Worm (Caenorhabditis elegans) whole organism, L3 larva: ENCODE measurements around the gene dgn-2.

Experiments
- ceh-16 ChIP-seq: sonication (generic microtip); optimal IDR thresholded peaks from 2 replicates; lab custom pipeline; 2017; ENCODE audit warnings: missing biosample characterization, missing genetic modification characterization
- egl-27 ChIP-seq: sonication (generic microtip); optimal IDR thresholded peaks from 4 replicates; lab custom pipeline; 2017; ENCODE audit warnings: missing biosample characterization, missing genetic modification reagents, missing genetic modification characterization
- lin-39 ChIP-seq: fragments of 150-350 bp; optimal IDR thresholded peaks from 2 replicates; lab custom pipeline; 2018; ENCODE audit warnings: missing biosample characterization, missing genetic modification reagents, missing genetic modification characterization
- nhr-12 ChIP-seq: fragments of 150-350 bp; optimal IDR thresholded peaks from 2 replicates; lab custom pipeline; 2014; ENCODE audit warnings: missing biosample characterization, missing genetic modification characterization
- nhr-23 ChIP-seq: fragments of 150-350 bp; optimal IDR thresholded peaks from 2 replicates; lab custom pipeline; 2014; ENCODE audit warnings: missing biosample characterization, missing genetic modification reagents, missing genetic modification characterization
- nhr-77 ChIP-seq: fragments of 150-350 bp; optimal IDR thresholded peaks from 2 replicates; lab custom pipeline; 2014; ENCODE audit warnings: missing biosample characterization, missing genetic modification characterization
- pha-4 ChIP-seq: fragments of 150-350 bp; optimal IDR thresholded peaks from 2 replicates; lab custom pipeline; 2014; ENCODE audit warnings: missing biosample characterization, missing genetic modification reagents, missing genetic modification characterization
- snpc-4 ChIP-seq: fragments of 150-350 bp; optimal IDR thresholded peaks from 2 replicates; lab custom pipeline; 2014; ENCODE audit warnings: missing biosample characterization, missing genetic modification characterization
- zag-1 ChIP-seq: fragments of 150-350 bp; optimal IDR thresholded peaks from 2 replicates; lab custom pipeline; 2014; ENCODE audit warnings: missing biosample characterization, missing genetic modification characterization
- ztf-4 ChIP-seq: fragments of 150-350 bp; optimal IDR thresholded peaks from 2 replicates; lab custom pipeline; 2014; ENCODE audit warnings: missing biosample characterization, missing genetic modification characterization

- TF ChIP-seq zag-1 (tag; lab: Kevin White, UChicago) (no peak), nhr-77 (tag; lab: Kevin White, UChicago) (no peak), snpc-4 (tag; lab: Kevin White, UChicago) (no peak), nhr-23 (no peak), ceh-16 (tag; lab: Kevin White, UChicago) (no peak), ztf-4 (tag; lab: Kevin White, UChicago) (no peak), lin-39 (tag; lab: Kevin White, UChicago) (no peak), egl-27 (tag; lab: Kevin White, UChicago) (no peak), pha-4 (tag; lab: Kevin White, UChicago) (no peak), nhr-12 (tag; lab: Kevin White, UChicago) (no peak)
These were observed 43.2 kb upstream of the dgn-2 start, which contains the start of gene abu-2 for ce11 chrX:1410552-1410951.
